Worm (Caenorhabditis elegans): ENCODE results near the gene R02C2.1.

ce11 chrV:238094-238493 lies at the start of gene R02C2.1:
- no peak for TF ChIP-seq ama-1 (optimal IDR thresholded peaks at IDR 0.05)
- TF ChIP-seq nhr-12 (tag; optimal IDR thresholded peaks at IDR 0.05): no peak

Measured in whole organism, L3 larva.